Fruit fly (Drosophila melanogaster): ENCODE measurements around the gene cmpy.

The cmpy gene

dm6 chr3L:20676468-20676867, 42.5 kb downstream of the cmpy start (continued):
- no peak for TF ChIP-seq acj6 (GFP tag; optimal IDR thresholded peaks at IDR 0.05)
- TF ChIP-seq CG3919 (GFP tag; optimal IDR thresholded peaks at IDR 0.05), result peak; percentile 3
- TF ChIP-seq CG6276 (GFP tag; optimal IDR thresholded peaks at IDR 0.05), result peak; percentile 5
- no peak for TF ChIP-seq net (GFP tag; optimal IDR thresholded peaks at IDR 0.05)
- no peak for TF ChIP-seq CG10669 (GFP tag; optimal IDR thresholded peaks at IDR 0.05)
- no peak for TF ChIP-seq Blimp-1 (GFP tag; optimal IDR thresholded peaks at IDR 0.05)
- TF ChIP-seq topi (GFP tag; optimal IDR thresholded peaks at IDR 0.05), result no peak
- TF ChIP-seq CG11762 (GFP tag; optimal IDR thresholded peaks at IDR 0.05; ENCODE audit: insufficient read depth), result no peak
- no peak for TF ChIP-seq CG8632 (GFP tag; optimal IDR thresholded peaks at IDR 0.05)
- TF ChIP-seq CG32006 (GFP tag; optimal IDR thresholded peaks at IDR 0.05), result peak; percentile 66
- TF ChIP-seq CG31627 (GFP tag; optimal IDR thresholded peaks at IDR 0.05), result no peak
- no peak for TF ChIP-seq Eip93F (GFP tag; optimal IDR thresholded peaks at IDR 0.05)
- peak; percentile 39 for TF ChIP-seq CG4318 (GFP tag; optimal IDR thresholded peaks at IDR 0.05)
- no peak for TF ChIP-seq Ets21C (GFP tag; optimal IDR thresholded peaks at IDR 0.05)
- peak; percentile 59 for TF ChIP-seq Hr4 (GFP tag; optimal IDR thresholded peaks at IDR 0.05)
- no peak for TF ChIP-seq svp (GFP tag)
- TF ChIP-seq Eip75B (GFP tag; optimal IDR thresholded peaks at IDR 0.05), result no peak
- TF ChIP-seq CG15336 (GFP tag; IDR thresholded peaks at IDR 0.05), result peak; percentile 49
- no peak for TF ChIP-seq CG9139 (GFP tag; optimal IDR thresholded peaks at IDR 0.05)
- TF ChIP-seq achi (GFP tag; optimal IDR thresholded peaks at IDR 0.05), result peak; percentile 21
- no peak for TF ChIP-seq Hr38 (GFP tag; optimal IDR thresholded peaks at IDR 0.05)
- TF ChIP-seq Met (GFP tag; optimal IDR thresholded peaks at IDR 0.05), result no peak
- TF ChIP-seq pdm3 (GFP tag; optimal IDR thresholded peaks at IDR 0.05), result peak; percentile 8
- no peak for TF ChIP-seq CG3032 (tag; optimal IDR thresholded peaks at IDR 0.05)

- peak; percentile 20 for TF ChIP-seq svp (GFP tag)
- TF ChIP-seq achi (GFP tag; optimal IDR thresholded peaks at IDR 0.05), result no peak
- TF ChIP-seq CG6808 (GFP tag; optimal IDR thresholded peaks at IDR 0.05), result no peak
- TF ChIP-seq CG15336 (GFP tag; IDR thresholded peaks at IDR 0.05), result no peak
- TF ChIP-seq CG11762 (GFP tag; optimal IDR thresholded peaks at IDR 0.05; ENCODE audit: insufficient read depth), result no peak
- no peak for TF ChIP-seq CG6854 (GFP tag; optimal IDR thresholded peaks at IDR 0.05)
Observed at dm6 chr3L:20673870-20674269, 45.1 kb downstream of the cmpy start.

dm6 chr3L:20672364-20672763, 46.6 kb downstream of the cmpy start:
- TF ChIP-seq Eip78C (GFP tag) (peak; percentile 51), pdm3 (GFP tag; optimal IDR thresholded peaks at IDR 0.05) (no peak), CG31627 (GFP tag; optimal IDR thresholded peaks at IDR 0.05) (no peak), Hr38 (GFP tag; optimal IDR thresholded peaks at IDR 0.05) (no peak), cyc (GFP tag; optimal IDR thresholded peaks at IDR 0.05) (no peak), fd59A (GFP tag; optimal IDR thresholded peaks at IDR 0.05) (no peak), Sox15 (GFP tag; optimal IDR thresholded peaks at IDR 0.05) (no peak), Sox14 (GFP tag; optimal IDR thresholded peaks at IDR 0.05) (no peak), Ets96B (tag; optimal IDR thresholded peaks at IDR 0.05) (peak; percentile 35), spab (GFP tag; optimal IDR thresholded peaks at IDR 0.05) (no peak), CG9139 (GFP tag; optimal IDR thresholded peaks at IDR 0.05) (no peak), CG4318 (GFP tag; optimal IDR thresholded peaks at IDR 0.05) (no peak), CG10631 (GFP tag; optimal IDR thresholded peaks at IDR 0.05) (no peak), ss (GFP tag; optimal IDR thresholded peaks at IDR 0.05) (peak; percentile 6 to 17), acj6 (GFP tag; optimal IDR thresholded peaks at IDR 0.05) (no peak), CG8319 (GFP tag; optimal IDR thresholded peaks at IDR 0.05) (no peak), svp (GFP tag) (peak; percentile 73), CG8632 (GFP tag; optimal IDR thresholded peaks at IDR 0.05) (no peak), Eip75B (GFP tag; optimal IDR thresholded peaks at IDR 0.05) (no peak), CG6792 (GFP tag; optimal IDR thresholded peaks at IDR 0.05) (no peak), CG10669 (GFP tag; optimal IDR thresholded peaks at IDR 0.05) (no peak), CG3032 (tag; optimal IDR thresholded peaks at IDR 0.05) (peak; percentile 22), CG6854 (GFP tag; optimal IDR thresholded peaks at IDR 0.05) (no peak), Met (GFP tag; optimal IDR thresholded peaks at IDR 0.05) (no peak), vri (GFP tag; optimal IDR thresholded peaks at IDR 0.05) (no peak), CG1621 (tag; optimal IDR thresholded peaks at IDR 0.05) (peak; percentile 3), dac (GFP tag; optimal IDR thresholded peaks at IDR 0.05) (no peak), esn (GFP tag; optimal IDR thresholded peaks at IDR 0.05) (peak; percentile 3)
